Fruit fly (Drosophila melanogaster): ENCODE data around the gene mura.

Gene mura

dm6 chr3R:9529387-9529897 is 22.2 kb downstream of the mura start (continued):
- no peak for TF ChIP-seq ems (GFP tag; optimal IDR thresholded peaks at IDR 0.05)
- peak; percentile 81; the same call in 2 of the 3 replicates for TF ChIP-seq CG2199 (GFP tag; IDR thresholded peaks at IDR 0.05)
- no peak for TF ChIP-seq CG18011 (GFP tag; optimal IDR thresholded peaks at IDR 0.05)
- TF ChIP-seq pnt (GFP tag; optimal IDR thresholded peaks at IDR 0.05): no peak
- TF ChIP-seq CG33213 (GFP tag; optimal IDR thresholded peaks at IDR 0.05): no peak
- no peak for TF ChIP-seq ranshi (GFP tag; IDR thresholded peaks at IDR 0.05)
- TF ChIP-seq Rfx (GFP tag; IDR thresholded peaks at IDR 0.05): 0 out of 2 replicates have a peak, but pooled peaks have one; percentile 4
- no peak for TF ChIP-seq CG6654 (GFP tag; optimal IDR thresholded peaks at IDR 0.05)
- TF ChIP-seq Hr78 (GFP tag; optimal IDR thresholded peaks at IDR 0.05): peak in 1 of 2 experiments; percentile 67
- no peak for TF ChIP-seq Ets97D (GFP tag; optimal IDR thresholded peaks at IDR 0.05)
- TF ChIP-seq CG30403 (GFP tag; optimal IDR thresholded peaks at IDR 0.05): no peak
- TF ChIP-seq Dfd (GFP tag; optimal IDR thresholded peaks at IDR 0.05): no peak
- peak; percentile 45 for TF ChIP-seq lab (GFP tag; optimal IDR thresholded peaks at IDR 0.05)
- peak; percentile 18 for TF ChIP-seq Hey (tag; optimal IDR thresholded peaks at IDR 0.05)
- no peak for TF ChIP-seq CG1233 (GFP tag; optimal IDR thresholded peaks at IDR 0.05)
- no peak for TF ChIP-seq unpg (GFP tag; optimal IDR thresholded peaks at IDR 0.05)
- no peak for TF ChIP-seq jing (GFP tag; optimal IDR thresholded peaks at IDR 0.05)
- peak; percentile 83 for TF ChIP-seq CG10543 (GFP tag; optimal IDR thresholded peaks at IDR 0.05)
- no peak for TF ChIP-seq crol (GFP tag; IDR thresholded peaks at IDR 0.05)
- TF ChIP-seq CG7372 (GFP tag; IDR thresholded peaks at IDR 0.05): no peak
- TF ChIP-seq CG8359 (GFP tag; optimal IDR thresholded peaks at IDR 0.05; ENCODE audit: borderline replicate concordance): no peak
- no peak for TF ChIP-seq zen (tag; optimal IDR thresholded peaks at IDR 0.05)
- no peak for TF ChIP-seq CkIIα-i1 (GFP tag; IDR thresholded peaks at IDR 0.05)
- peak; percentile 25 for TF ChIP-seq Fer3 (tag; optimal IDR thresholded peaks at IDR 0.05)
- TF ChIP-seq grn (GFP tag; optimal IDR thresholded peaks at IDR 0.05): peak; percentile 41
- TF ChIP-seq gce (GFP tag; IDR thresholded peaks at IDR 0.05): no peak
- no peak for TF ChIP-seq dmrt11E (tag; optimal IDR thresholded peaks at IDR 0.05)
- peak; percentile 79 for TF ChIP-seq CG7987 (GFP tag; optimal IDR thresholded peaks at IDR 0.05)
- no peak for TF ChIP-seq vvl (GFP tag; IDR thresholded peaks at IDR 0.05)
- no peak for TF ChIP-seq CG14860 (GFP tag; IDR thresholded peaks at IDR 0.05; ENCODE audit: partially characterized antibody)
- TF ChIP-seq CG9797 (GFP tag; optimal IDR thresholded peaks at IDR 0.05): no peak
- no peak for TF ChIP-seq CG3163 (GFP tag; optimal IDR thresholded peaks at IDR 0.05)
- TF ChIP-seq CG15601 (tag; optimal IDR thresholded peaks at IDR 0.05): no peak
- no peak for TF ChIP-seq Ssrp (tag; optimal IDR thresholded peaks at IDR 0.05)
- TF ChIP-seq CG7271 (tag; optimal IDR thresholded peaks at IDR 0.05): no peak
- TF ChIP-seq ci (GFP tag; IDR thresholded peaks at IDR 0.05): no peak
- no peak for TF ChIP-seq D19A (tag; optimal IDR thresholded peaks at IDR 0.05)
- no peak for TF ChIP-seq pum (GFP tag; optimal IDR thresholded peaks at IDR 0.05)
- no peak for TF ChIP-seq Dp (GFP tag; optimal IDR thresholded peaks at IDR 0.05)
- TF ChIP-seq Dll (GFP tag; IDR thresholded peaks at IDR 0.05; ENCODE audit: partially characterized antibody): no peak
- TF ChIP-seq CG12744 (GFP tag; optimal IDR thresholded peaks at IDR 0.05): no peak
- TF ChIP-seq CG13894 (tag; optimal IDR thresholded peaks at IDR 0.05): peak; percentile 98
- no peak for TF ChIP-seq CG3995 (GFP tag; optimal IDR thresholded peaks at IDR 0.05)
- TF ChIP-seq CG12769 (tag; optimal IDR thresholded peaks at IDR 0.05): peak; percentile 62
- TF ChIP-seq Myb (GFP tag; optimal IDR thresholded peaks at IDR 0.05): no peak
- no peak for TF ChIP-seq dpn (GFP tag; optimal IDR thresholded peaks at IDR 0.05)
- TF ChIP-seq CG15514 (GFP tag; optimal IDR thresholded peaks at IDR 0.05): peak; percentile 41
- 0 out of 2 replicates have a peak, but pooled peaks have one; percentile 15 for TF ChIP-seq tna (GFP tag; IDR thresholded peaks at IDR 0.05; ENCODE audit: partially characterized antibody)
- TF ChIP-seq sqz (GFP tag; optimal IDR thresholded peaks at IDR 0.05): no peak
